Worm (Caenorhabditis elegans): ENCODE results near the gene nac-2.
A peak's percentile ranks its signal among the peaks of the same experiment; 100 is the strongest.

nac-2 gene

ce11 chrIII:9058959-9059534 is 15.9 kb upstream of the nac-2 start, which contains the start of gene gst-1 (continued):
- TF ChIP-seq xbp-1 (tag; optimal IDR thresholded peaks at IDR 0.05) (no peak), nhr-85 (tag) (no peak), elt-3 (tag; optimal IDR thresholded peaks at IDR 0.05) (no peak), nhr-28 (tag; optimal IDR thresholded peaks at IDR 0.05) (no peak), hlh-4 (tag; optimal IDR thresholded peaks at IDR 0.05) (no peak), skn-1 (tag; optimal IDR thresholded peaks at IDR 0.05) (peak; percentile 97), zag-1 (tag; optimal IDR thresholded peaks at IDR 0.05) (no peak), rnt-1 (tag; optimal IDR thresholded peaks at IDR 0.05) (peak; percentile 0), C34B4.2 (tag; optimal IDR thresholded peaks at IDR 0.05) (no peak), mep-1 (tag; optimal IDR thresholded peaks at IDR 0.05) (no peak), ceh-82 (tag; optimal IDR thresholded peaks at IDR 0.05) (no peak), fos-1 (tag; optimal IDR thresholded peaks at IDR 0.05) (no peak), nhr-237 (tag; optimal IDR thresholded peaks at IDR 0.05) (no peak), efl-3 (GFP tag; optimal IDR thresholded peaks at IDR 0.05) (no peak)

ce11 chrIII:9054414-9055147 is 11.5 kb upstream of the nac-2 start, which contains the start of gene cls-2:
TSS of gene cls-2 (plus strand) at chrIII:9055048.
- TF ChIP-seq nhr-12 (tag; optimal IDR thresholded peaks at IDR 0.05) (no peak), lir-3 (tag; optimal IDR thresholded peaks at IDR 0.05; ENCODE audit: poor library complexity) (no peak), aha-1 (tag; optimal IDR thresholded peaks at IDR 0.05) (no peak), mef-2 (tag; optimal IDR thresholded peaks at IDR 0.05) (no peak), mep-1 (tag; optimal IDR thresholded peaks at IDR 0.05) (peak; percentile 16), F16B12.6 (tag; optimal IDR thresholded peaks at IDR 0.05) (no peak), xbp-1 (tag; optimal IDR thresholded peaks at IDR 0.05) (no peak), ztf-11 (tag; optimal IDR thresholded peaks at IDR 0.05) (no peak), ceh-82 (tag; optimal IDR thresholded peaks at IDR 0.05) (peak in 1 of 3 experiments; percentile 56), sox-4 (tag; optimal IDR thresholded peaks at IDR 0.05) (no peak), unc-130 (tag; optimal IDR thresholded peaks at IDR 0.05) (no peak), egl-27 (tag; optimal IDR thresholded peaks at IDR 0.05) (no peak), mdl-1 (tag; optimal IDR thresholded peaks at IDR 0.05) (no peak), aly-2 (tag; optimal IDR thresholded peaks at IDR 0.05) (no peak), dpl-1 (GFP tag; optimal IDR thresholded peaks at IDR 0.05) (peak in 1 of 3 experiments; percentile 20), nhr-71 (tag; optimal IDR thresholded peaks at IDR 0.05) (no peak), vab-15 (tag; optimal IDR thresholded peaks at IDR 0.05) (no peak), pag-3 (tag; optimal IDR thresholded peaks at IDR 0.05; ENCODE audit: borderline replicate concordance, insufficient read depth) (no peak), nhr-28 (tag; optimal IDR thresholded peaks at IDR 0.05) (no peak), elt-3 (tag; optimal IDR thresholded peaks at IDR 0.05) (no peak), mab-9 (GFP tag; IDR thresholded peaks at IDR 0.05) (no peak), lsy-2 (tag; optimal IDR thresholded peaks at IDR 0.05) (peak; percentile 5 to 42), nhr-85 (tag) (no peak), skn-1 (tag; optimal IDR thresholded peaks at IDR 0.05) (peak; percentile 54), zip-4 (GFP tag; optimal IDR thresholded peaks at IDR 0.05) (peak; percentile 10), efl-1 (optimal IDR thresholded peaks at IDR 0.05) (peak in 1 of 2 experiments; percentile 37), efl-1 (GFP tag; optimal IDR thresholded peaks at IDR 0.05 in 1 of 2) (peak; percentile 7 to 43), fkh-10 (GFP tag; optimal IDR thresholded peaks at IDR 0.05) (no peak), nhr-77 (tag; optimal IDR thresholded peaks at IDR 0.05) (no peak), lin-35 (GFP tag; optimal IDR thresholded peaks at IDR 0.05) (peak in 1 of 2 experiments; percentile 21), hlh-4 (tag; optimal IDR thresholded peaks at IDR 0.05) (no peak), sptf-1 (tag; optimal IDR thresholded peaks at IDR 0.05) (no peak), lin-39 (tag; optimal IDR thresholded peaks at IDR 0.05) (no peak), ces-1 (GFP tag; optimal IDR thresholded peaks at IDR 0.05) (no peak), dsc-1 (tag; optimal IDR thresholded peaks at IDR 0.05) (no peak), unc-98 (GFP tag; IDR thresholded peaks at IDR 0.05) (no peak), C16A3.4 (tag; optimal IDR thresholded peaks at IDR 0.05) (no peak), rnt-1 (tag; optimal IDR thresholded peaks at IDR 0.05) (no peak), Y116A8C.19 (tag; optimal IDR thresholded peaks at IDR 0.05; ENCODE audit: borderline replicate concordance) (no peak), hlh-17 (GFP tag; optimal IDR thresholded peaks at IDR 0.05; ENCODE audit: borderline replicate concordance) (no peak), pqm-1 (tag; optimal IDR thresholded peaks at IDR 0.05) (no peak)
